Worm (Caenorhabditis elegans) whole organism, late embryonic: ENCODE results near the gene H02F09.2.

Experiments
- C08G9.2 ChIP-seq: sonication (generic microtip); optimal IDR thresholded peaks from 2 replicates; lab custom pipeline; 2016; ENCODE audit warnings: mild to moderate bottlenecking, missing genetic modification characterization, moderate library complexity, missing compliant biosample characterization
- C38D4.7 ChIP-seq: fragments of 200-800 bp; sonication (Bioruptor generic); optimal IDR thresholded peaks from 2 replicates; lab custom pipeline; 2018; ENCODE audit warnings: mild to moderate bottlenecking, missing genetic modification characterization, moderate library complexity, missing compliant biosample characterization
- F13H6.1 ChIP-seq: sonication (generic microtip); optimal IDR thresholded peaks from 2 replicates; lab custom pipeline; 2016; ENCODE audit warnings: missing genetic modification characterization, missing compliant biosample characterization
- K02D7.2 ChIP-seq: sonication (generic microtip); optimal IDR thresholded peaks from 2 replicates; lab custom pipeline; 2017; ENCODE audit warnings: mild to moderate bottlenecking, missing genetic modification characterization, missing compliant biosample characterization
- K09A11.1 ChIP-seq: sonication (generic microtip); optimal IDR thresholded peaks from 2 replicates; lab custom pipeline; 2017; ENCODE audit warnings: antibody characterized with exemption, mild to moderate bottlenecking, missing genetic modification characterization, missing compliant biosample characterization; ENCODE audit not compliant: insufficient read depth
- ahr-1 ChIP-seq: sonication (generic microtip); optimal IDR thresholded peaks from 2 replicates; lab custom pipeline; 2016; ENCODE audit warnings: missing genetic modification characterization, missing compliant biosample characterization
- ama-1 ChIP-seq: fragments of 150-350 bp; optimal IDR thresholded peaks from 2 replicates; lab custom pipeline; 2014
- ceh-14 ChIP-seq: sonication (generic microtip); optimal IDR thresholded peaks from 2 replicates; lab custom pipeline; 2016; ENCODE audit warnings: missing genotype, missing genetic modification characterization, missing compliant biosample characterization
- ceh-19 ChIP-seq: fragments of 200-800 bp; sonication (Bioruptor generic); optimal IDR thresholded peaks from 2 replicates; lab custom pipeline; 2018; ENCODE audit warnings: mild to moderate bottlenecking, missing genetic modification characterization, missing compliant biosample characterization
- ceh-30 ChIP-seq: fragments of 150-350 bp; optimal IDR thresholded peaks from 2 replicates; lab custom pipeline; 2014; ENCODE audit warnings: missing biosample characterization, missing genetic modification characterization
- ceh-31 ChIP-seq: sonication (generic microtip); optimal IDR thresholded peaks from 2 replicates; lab custom pipeline; 2016; ENCODE audit warnings: missing genetic modification characterization, missing compliant biosample characterization
- ceh-45 ChIP-seq: fragments of 200-800 bp; sonication (Bioruptor generic); IDR thresholded peaks from 2 replicates; pipeline ENCODE4 v1.3.6; 2022; ENCODE audit warnings: missing genetic modification reagents, missing genetic modification characterization, missing compliant biosample characterization
- ceh-48 ChIP-seq: sonication (generic microtip); optimal IDR thresholded peaks from 2 replicates; lab custom pipeline; 2016; ENCODE audit warnings: missing genetic modification characterization, inconsistent platforms, missing compliant biosample characterization
- ceh-9 ChIP-seq: sonication (generic microtip); optimal IDR thresholded peaks from 2 replicates; lab custom pipeline; 2016; ENCODE audit warnings: mild to moderate bottlenecking, missing genetic modification characterization, inconsistent platforms, missing compliant biosample characterization
- che-1 ChIP-seq: sonication (generic microtip); optimal IDR thresholded peaks from 2 replicates; lab custom pipeline; 2016; ENCODE audit warnings: mild to moderate bottlenecking, missing genetic modification characterization, missing compliant biosample characterization
- dmd-4 ChIP-seq: sonication (generic microtip); optimal IDR thresholded peaks from 2 replicates; lab custom pipeline; 2016; ENCODE audit warnings: borderline replicate concordance, missing genetic modification characterization, missing compliant biosample characterization
- elt-2 ChIP-seq: sonication (generic microtip); optimal IDR thresholded peaks from 2 replicates; lab custom pipeline; 2016; ENCODE audit warnings: missing genetic modification reagents, missing genetic modification characterization, missing compliant biosample characterization
- fax-1 ChIP-seq: sonication (generic microtip); optimal IDR thresholded peaks from 2 replicates; lab custom pipeline; 2016; ENCODE audit warnings: missing genotype, missing genetic modification characterization, missing compliant biosample characterization
- fkh-6 ChIP-seq: sonication (generic microtip); optimal IDR thresholded peaks from 2 replicates; lab custom pipeline; 2016; ENCODE audit warnings: missing genetic modification characterization, missing compliant biosample characterization
- gmeb-2 ChIP-seq: sonication (generic microtip); optimal IDR thresholded peaks from 2 replicates; lab custom pipeline; 2016; ENCODE audit warnings: missing genetic modification characterization, inconsistent platforms, missing compliant biosample characterization
- hlh-15 ChIP-seq: sonication (generic microtip); optimal IDR thresholded peaks from 2 replicates; lab custom pipeline; 2016; ENCODE audit warnings: missing genetic modification characterization, missing compliant biosample characterization
- hlh-30 ChIP-seq: sonication (generic microtip); optimal IDR thresholded peaks from 2 replicates; lab custom pipeline; 2017; ENCODE audit warnings: antibody characterized with exemption, missing genetic modification characterization, missing compliant biosample characterization; ENCODE audit not compliant: insufficient read depth
- hlh-6 ChIP-seq: sonication (generic microtip); optimal IDR thresholded peaks from 2 replicates; lab custom pipeline; 2016; ENCODE audit warnings: missing genotype, missing genetic modification characterization, missing compliant biosample characterization
- lin-11 ChIP-seq: fragments of 200-800 bp; sonication (Bioruptor generic); optimal IDR thresholded peaks from 2 replicates; lab custom pipeline; 2018; ENCODE audit warnings: mild to moderate bottlenecking, missing genetic modification characterization, missing compliant biosample characterization
- madf-2 ChIP-seq: sonication (generic microtip); optimal IDR thresholded peaks from 2 replicates; lab custom pipeline; 2017; ENCODE audit warnings: missing genetic modification characterization, missing compliant biosample characterization
- mec-3 ChIP-seq: sonication (generic microtip); optimal IDR thresholded peaks from 2 replicates; lab custom pipeline; 2016; ENCODE audit warnings: borderline replicate concordance, missing genetic modification characterization, missing compliant biosample characterization
- nhr-11 ChIP-seq: fragments of 150-350 bp; optimal IDR thresholded peaks from 2 replicates; lab custom pipeline; 2014; ENCODE audit warnings: missing biosample characterization, missing genetic modification characterization
- nhr-232 ChIP-seq: sonication (generic microtip); optimal IDR thresholded peaks from 2 replicates; lab custom pipeline; 2016; ENCODE audit warnings: missing genetic modification characterization, missing compliant biosample characterization
- npax-4 ChIP-seq: sonication (generic microtip); optimal IDR thresholded peaks from 2 replicates; lab custom pipeline; 2016; ENCODE audit warnings: missing genetic modification characterization, missing compliant biosample characterization
- odd-2 ChIP-seq: sonication (generic microtip); optimal IDR thresholded peaks from 2 replicates; lab custom pipeline; 2017; ENCODE audit warnings: antibody characterized with exemption, mild to moderate bottlenecking, missing genetic modification characterization, missing compliant biosample characterization
- pag-3 ChIP-seq: sonication (generic microtip); optimal IDR thresholded peaks from 2 replicates; lab custom pipeline; 2016; ENCODE audit warnings: missing compliant biosample characterization, missing genetic modification characterization, borderline replicate concordance
- pat-9 ChIP-seq: fragments of 200-800 bp; sonication (Bioruptor generic); optimal IDR thresholded peaks from 2 replicates; lab custom pipeline; 2018; ENCODE audit warnings: mild to moderate bottlenecking, missing genetic modification characterization, moderate library complexity, missing compliant biosample characterization
- pax-1 ChIP-seq: fragments of 150-350 bp; optimal IDR thresholded peaks from 2 replicates; lab custom pipeline; 2014; ENCODE audit warnings: missing biosample characterization, missing genetic modification characterization
- pha-2 ChIP-seq: sonication (generic microtip); optimal IDR thresholded peaks from 2 replicates; lab custom pipeline; 2017; ENCODE audit warnings: mild to moderate bottlenecking, missing genetic modification characterization, missing compliant biosample characterization
- pqm-1 ChIP-seq: sonication (generic microtip); optimal IDR thresholded peaks from 2 replicates; lab custom pipeline; 2016; ENCODE audit warnings: missing genetic modification characterization, missing compliant biosample characterization
- pros-1 ChIP-seq: fragments of 150-350 bp; optimal IDR thresholded peaks from 2 replicates; lab custom pipeline; 2014; ENCODE audit warnings: missing biosample characterization, missing genetic modification reagents, missing genetic modification characterization
- ref-2 ChIP-seq: sonication (generic microtip); optimal IDR thresholded peaks from 2 replicates; lab custom pipeline; 2016; ENCODE audit warnings: missing genetic modification characterization, missing compliant biosample characterization
- rnt-1 ChIP-seq: sonication (generic microtip); optimal IDR thresholded peaks from 2 replicates; lab custom pipeline; 2016; ENCODE audit warnings: missing genetic modification characterization, missing compliant biosample characterization
- sdc-2 ChIP-seq: sonication (generic microtip); optimal IDR thresholded peaks from 2 replicates; lab custom pipeline; 2016; ENCODE audit warnings: missing genotype, missing genetic modification characterization, missing compliant biosample characterization
- sox-2 ChIP-seq: fragments of 200-800 bp; sonication (Bioruptor generic); IDR thresholded peaks from 2 replicates; pipeline ENCODE4 v1.3.6; 2022; ENCODE audit warnings: missing genetic modification reagents, missing genetic modification characterization, missing compliant biosample characterization
- sox-4 ChIP-seq: sonication (generic microtip); optimal IDR thresholded peaks from 2 replicates; lab custom pipeline; 2017; ENCODE audit warnings: mild to moderate bottlenecking, missing genetic modification characterization, inconsistent platforms, missing compliant biosample characterization
- syd-9 ChIP-seq: sonication (generic microtip); optimal IDR thresholded peaks from 2 replicates; lab custom pipeline; 2016; ENCODE audit warnings: mild to moderate bottlenecking, missing genetic modification characterization, moderate library complexity, missing compliant biosample characterization
- tbx-2 ChIP-seq: sonication (generic microtip); optimal IDR thresholded peaks from 2 replicates; lab custom pipeline; 2016; ENCODE audit warnings: missing genetic modification characterization, missing compliant biosample characterization
- tbx-7 ChIP-seq: sonication (generic microtip); optimal IDR thresholded peaks from 2 replicates; lab custom pipeline; 2016; ENCODE audit warnings: missing genotype, missing genetic modification characterization, missing compliant biosample characterization
- ttx-3 ChIP-seq: sonication (generic microtip); optimal IDR thresholded peaks from 2 replicates; lab custom pipeline; 2016; ENCODE audit warnings: missing genetic modification reagents, missing genetic modification characterization, missing compliant biosample characterization
- unc-3 ChIP-seq, 2 experiments: fragments of 200-800 bp in 1 of 2; sonication (Bioruptor generic) in 1 of 2; sonication (generic microtip) in 1 of 2; conservative IDR thresholded peaks in 1 of 2; optimal IDR thresholded peaks in 1 of 2; 2 replicates each; pipeline versions ENCODE4 v1.3.6 to Lab custom; 2016 to 2022; ENCODE audit warnings: missing compliant biosample characterization in 2 of 2, missing genetic modification characterization in 2 of 2, missing genetic modification reagents in 1 of 2
- unc-86 ChIP-seq: sonication (generic microtip); optimal IDR thresholded peaks from 2 replicates; lab custom pipeline; 2016; ENCODE audit warnings: missing genetic modification characterization, missing compliant biosample characterization
- ztf-16 ChIP-seq: sonication (generic microtip); optimal IDR thresholded peaks from 2 replicates; lab custom pipeline; 2017; ENCODE audit warnings: missing genetic modification characterization, missing compliant biosample characterization

Gene H02F09.2

ce11 chrX:1571949-1572348 lies at the start of gene H02F09.2:
Gene H02F09.2, plus strand, starts transcription at chrX:1572249.
- TF ChIP-seq tbx-2 (tag; lab: Kevin White, UChicago) = no peak
- no peak for TF ChIP-seq elt-2 (tag; lab: Kevin White, UChicago)
- TF ChIP-seq sox-2 = no peak
- no peak for TF ChIP-seq gmeb-2 (tag; lab: Kevin White, UChicago)
- no peak for TF ChIP-seq pag-3 (tag; lab: Kevin White, UChicago)
- no peak for TF ChIP-seq ceh-19

- TF ChIP-seq hlh-6 (tag; lab: Kevin White, UChicago) (no peak), C08G9.2 (no peak), hlh-30 (tag; lab: Kevin White, UChicago) (no peak), fax-1 (tag; lab: Kevin White, UChicago) (no peak), ceh-19 (no peak), npax-4 (tag; lab: Kevin White, UChicago) (no peak)
- TF ChIP-seq, all 69 proteins: peak for 0
Measured at ce11 chrX:1523272-1523671, 48.8 kb upstream of the H02F09.2 start.

- TF ChIP-seq pag-3 (tag; lab: Kevin White, UChicago) = no peak
- no peak for TF ChIP-seq C08G9.2
- TF ChIP-seq ceh-14 = no peak
- peak; percentile 36 for TF ChIP-seq ref-2 (tag; lab: Kevin White, UChicago)
- TF ChIP-seq ttx-3 = no peak
- TF ChIP-seq pat-9 = no peak
- TF ChIP-seq unc-86 (tag; lab: Kevin White, UChicago) = no peak
- TF ChIP-seq odd-2 = no peak
- TF ChIP-seq pha-2 = no peak
- TF ChIP-seq pax-1 (tag; lab: Kevin White, UChicago) = no peak
- TF ChIP-seq sox-2 = no peak
- peak; percentile 23 for TF ChIP-seq hlh-30 (tag; lab: Kevin White, UChicago)
- TF ChIP-seq ceh-31 (tag; lab: Kevin White, UChicago) = peak; percentile 73
- TF ChIP-seq hlh-15 (tag; lab: Kevin White, UChicago) = no peak
- no peak for TF ChIP-seq ceh-9
- TF ChIP-seq pqm-1 (tag; lab: Kevin White, UChicago) = no peak
- peak; percentile 61 for TF ChIP-seq sdc-2 (tag; lab: Kevin White, UChicago)
- no peak for TF ChIP-seq dmd-4 (tag; lab: Kevin White, UChicago)
- no peak for TF ChIP-seq nhr-11
- no peak for TF ChIP-seq sox-4 (tag; lab: Kevin White, UChicago)
- TF ChIP-seq madf-2 (tag; lab: Kevin White, UChicago) = no peak
- no peak for TF ChIP-seq mec-3
- TF ChIP-seq ceh-45 = no peak
- TF ChIP-seq ama-1 (lab: Kevin White, UChicago) = no peak
- no peak for TF ChIP-seq nhr-232 (tag; lab: Kevin White, UChicago)
- TF ChIP-seq ceh-30 (tag; lab: Kevin White, UChicago) = peak; percentile 27
- no peak for TF ChIP-seq tbx-7 (tag; lab: Kevin White, UChicago)
- TF ChIP-seq ztf-16 (tag; lab: Kevin White, UChicago) = no peak
- TF ChIP-seq ceh-48 (tag; lab: Kevin White, UChicago) = no peak
- no peak for TF ChIP-seq C38D4.7 (GFP tag; lab: Kevin White, UChicago)
- no peak for TF ChIP-seq hlh-6 (tag; lab: Kevin White, UChicago)
- TF ChIP-seq fkh-6 (tag; lab: Kevin White, UChicago) = no peak
- TF ChIP-seq K02D7.2 (tag; lab: Kevin White, UChicago) = no peak
- peak; percentile 19 for TF ChIP-seq che-1 (tag; lab: Kevin White, UChicago)
- no peak for TF ChIP-seq ahr-1 (tag; lab: Kevin White, UChicago)
- TF ChIP-seq K09A11.1 (tag; lab: Kevin White, UChicago) = no peak
- TF ChIP-seq unc-3 (GFP tag; conservative IDR thresholded peaks at IDR 0.05; lab: Robert Waterston, UW) = no peak
- TF ChIP-seq unc-3 (tag; optimal IDR thresholded peaks at IDR 0.05; lab: Kevin White, UChicago) = no peak
- TF ChIP-seq tbx-2 (tag; lab: Kevin White, UChicago) = peak; percentile 40
- peak; percentile 50 for TF ChIP-seq rnt-1 (tag; lab: Kevin White, UChicago)
- no peak for TF ChIP-seq F13H6.1 (tag; lab: Kevin White, UChicago)
- no peak for TF ChIP-seq pros-1
- TF ChIP-seq syd-9 (tag; lab: Kevin White, UChicago) = no peak
- TF ChIP-seq lin-11 = no peak
Measured at ce11 chrX:1524559-1524958, 47.5 kb upstream of the H02F09.2 start.
